Worm (Caenorhabditis elegans) whole organism, young adult: ENCODE measurements around the gene C05E4.7.

Experiments used
- B0019.2 ChIP-seq: fragments of 200-800 bp; sonication (Bioruptor generic); conservative IDR thresholded peaks from 2 replicates; pipeline ENCODE4 v1.3.6; 2022; ENCODE audit warnings: missing genetic modification reagents, missing genetic modification characterization, missing compliant biosample characterization
- B0336.3 ChIP-seq: fragments of 200-800 bp; sonication (Bioruptor generic); IDR thresholded peaks from 2 replicates; pipeline ENCODE4 v1.3.6; 2022; ENCODE audit warnings: missing genetic modification characterization, missing compliant biosample characterization
- C06A6.2 ChIP-seq: fragments of 200-800 bp; sonication (Bioruptor generic); conservative IDR thresholded peaks from 2 replicates; pipeline ENCODE4 v1.3.6; 2022; ENCODE audit warnings: missing genetic modification characterization, missing compliant biosample characterization
- F57A8.1 ChIP-seq: fragments of 200-800 bp; sonication (Bioruptor generic); optimal IDR thresholded peaks from 2 replicates; lab custom pipeline; 2018; ENCODE audit warnings: mild to moderate bottlenecking, missing genetic modification characterization, moderate library complexity, missing compliant biosample characterization
- Y53F4B.3 ChIP-seq: fragments of 200-800 bp; sonication (Bioruptor generic); IDR thresholded peaks from 2 replicates; pipeline ENCODE4 v1.3.6; 2022; ENCODE audit warnings: missing genetic modification reagents, missing genetic modification characterization, missing compliant biosample characterization
- ZK185.1 ChIP-seq: sonication (generic microtip); optimal IDR thresholded peaks from 2 replicates; lab custom pipeline; 2016; ENCODE audit warnings: mild to moderate bottlenecking, missing genetic modification characterization, missing compliant biosample characterization; ENCODE audit not compliant: poor library complexity, severe bottlenecking
- ama-1 ChIP-seq, 3 experiments: fragments of 150-350 bp in 1 of 3; sonication (generic microtip) in 2 of 3; optimal IDR thresholded peaks; 2 replicates each; lab custom pipeline; 2014 to 2018; ENCODE audit warnings: missing biosample characterization in 2 of 3, missing genetic modification characterization in 2 of 3, missing genetic modification reagents in 2 of 3
- aptf-3 ChIP-seq: fragments of 200-800 bp; sonication (Bioruptor generic); IDR thresholded peaks from 2 replicates; pipeline ENCODE4 v1.3.6; 2022; ENCODE audit warnings: missing genetic modification characterization, missing compliant biosample characterization
- attf-5 ChIP-seq: fragments of 200-800 bp; sonication (Bioruptor generic); optimal IDR thresholded peaks from 2 replicates; lab custom pipeline; 2018; ENCODE audit warnings: mild to moderate bottlenecking, missing genetic modification characterization, missing compliant biosample characterization
- ccch-3 ChIP-seq: fragments of 200-800 bp; sonication (Bioruptor generic); optimal IDR thresholded peaks from 2 replicates; lab custom pipeline; 2018; ENCODE audit warnings: mild to moderate bottlenecking, missing genetic modification characterization, missing compliant biosample characterization
- ceh-100 ChIP-seq: fragments of 200-800 bp; sonication (Bioruptor generic); IDR thresholded peaks from 2 replicates; pipeline ENCODE4 v1.3.6; 2022; ENCODE audit warnings: missing genetic modification reagents, missing genetic modification characterization, missing compliant biosample characterization
- ceh-27 ChIP-seq: fragments of 200-800 bp; sonication (Bioruptor generic); optimal IDR thresholded peaks from 2 replicates; lab custom pipeline; 2018; ENCODE audit warnings: mild to moderate bottlenecking, missing genetic modification characterization, moderate library complexity, missing compliant biosample characterization
- ceh-40 ChIP-seq: fragments of 200-800 bp; sonication (Bioruptor generic); IDR thresholded peaks from 2 replicates; pipeline ENCODE4 v1.3.6; 2022; ENCODE audit warnings: missing genetic modification characterization, missing compliant biosample characterization
- ceh-58 ChIP-seq: fragments of 200-800 bp; sonication (Bioruptor generic); IDR thresholded peaks from 2 replicates; pipeline ENCODE4 v1.3.6; 2022; ENCODE audit warnings: missing genetic modification characterization, missing compliant biosample characterization
- ceh-79 ChIP-seq: sonication (generic microtip); optimal IDR thresholded peaks from 2 replicates; lab custom pipeline; 2017; ENCODE audit warnings: mild to moderate bottlenecking, missing genetic modification characterization, missing compliant biosample characterization
- egl-44 ChIP-seq: fragments of 200-800 bp; sonication (Bioruptor generic); IDR thresholded peaks from 2 replicates; pipeline ENCODE4 v1.3.6; 2022; ENCODE audit warnings: missing genetic modification reagents, missing genetic modification characterization, missing compliant biosample characterization
- egrh-3 ChIP-seq: fragments of 200-800 bp; sonication (Bioruptor generic); IDR thresholded peaks from 2 replicates; pipeline ENCODE4 v1.3.6; 2022; ENCODE audit warnings: missing genetic modification reagents, missing genetic modification characterization, missing compliant biosample characterization
- gei-17 ChIP-seq: fragments of 200-800 bp; sonication (Bioruptor generic); optimal IDR thresholded peaks from 2 replicates; lab custom pipeline; 2018; ENCODE audit warnings: mild to moderate bottlenecking, missing genetic modification characterization, missing compliant biosample characterization
- hsf-1 ChIP-seq: fragments of 200-800 bp; sonication (Bioruptor generic); IDR thresholded peaks from 2 replicates; pipeline ENCODE4 v1.3.6; 2022; ENCODE audit warnings: missing genetic modification reagents, missing genetic modification characterization, missing compliant biosample characterization
- let-526 ChIP-seq: fragments of 200-800 bp; sonication (Bioruptor generic); IDR thresholded peaks from 2 replicates; pipeline ENCODE4 v1.3.6; 2022; ENCODE audit warnings: missing genetic modification reagents, missing genetic modification characterization, missing compliant biosample characterization
- lin-26 ChIP-seq: fragments of 200-800 bp; sonication (Bioruptor generic); IDR thresholded peaks from 2 replicates; pipeline ENCODE4 v1.3.6; 2022; ENCODE audit warnings: missing genetic modification reagents, missing genetic modification characterization, missing compliant biosample characterization
- lin-35 ChIP-seq, 3 experiments: fragments of 150-350 bp in 2 of 3; sonication (generic microtip) in 1 of 3; optimal IDR thresholded peaks; 2 replicates each; lab custom pipeline; 2014 to 2018; ENCODE audit warnings: missing biosample characterization in 3 of 3, missing genetic modification characterization in 3 of 3, missing genetic modification reagents in 3 of 3
- lin-40 ChIP-seq: sonication (generic microtip); optimal IDR thresholded peaks from 2 replicates; lab custom pipeline; 2016; ENCODE audit warnings: missing genetic modification characterization, mild to moderate bottlenecking, missing compliant biosample characterization, missing genotype, missing genetic modification reagents
- lsy-27 ChIP-seq: sonication (generic microtip); optimal IDR thresholded peaks from 2 replicates; lab custom pipeline; 2017; ENCODE audit warnings: missing genetic modification characterization, mild to moderate bottlenecking, missing compliant biosample characterization, antibody characterized with exemption, missing genotype, borderline replicate concordance; ENCODE audit not compliant: insufficient read depth
- madf-8 ChIP-seq: fragments of 200-800 bp; sonication (Bioruptor generic); conservative IDR thresholded peaks from 2 replicates; pipeline ENCODE4 v1.3.6; 2022; ENCODE audit warnings: missing genetic modification reagents, missing genetic modification characterization, missing compliant biosample characterization
- mcd-1 ChIP-seq: fragments of 200-800 bp; sonication (Bioruptor generic); IDR thresholded peaks from 2 replicates; pipeline ENCODE4 v1.3.6; 2022; ENCODE audit warnings: missing genetic modification reagents, missing genetic modification characterization, missing compliant biosample characterization
- mel-28 ChIP-seq: sonication (generic microtip); optimal IDR thresholded peaks from 2 replicates; lab custom pipeline; 2016; ENCODE audit warnings: borderline replicate concordance, mild to moderate bottlenecking, missing genetic modification characterization, missing compliant biosample characterization
- nfya-2 ChIP-seq: fragments of 200-800 bp; sonication (Bioruptor generic); IDR thresholded peaks from 2 replicates; pipeline ENCODE4 v1.3.6; 2022; ENCODE audit warnings: missing genetic modification reagents, missing genetic modification characterization, missing compliant biosample characterization
- nfyb-1 ChIP-seq: fragments of 200-800 bp; sonication (Bioruptor generic); IDR thresholded peaks from 2 replicates; pipeline ENCODE4 v1.3.6; 2022; ENCODE audit warnings: missing genetic modification reagents, missing genetic modification characterization, missing compliant biosample characterization
- nhr-90 ChIP-seq: sonication (generic microtip); optimal IDR thresholded peaks from 2 replicates; lab custom pipeline; 2016; ENCODE audit warnings: missing genotype, mild to moderate bottlenecking, missing genetic modification characterization, missing compliant biosample characterization
- pbrm-1 ChIP-seq: fragments of 200-800 bp; sonication (Bioruptor generic); IDR thresholded peaks from 2 replicates; pipeline ENCODE4 v1.3.6; 2022; ENCODE audit warnings: missing genetic modification reagents, missing genetic modification characterization, missing compliant biosample characterization
- repo-1 ChIP-seq: sonication (generic microtip); optimal IDR thresholded peaks from 2 replicates; lab custom pipeline; 2017; ENCODE audit warnings: mild to moderate bottlenecking, missing genetic modification characterization, missing compliant biosample characterization
- sdz-38 ChIP-seq: sonication (generic microtip); optimal IDR thresholded peaks from 2 replicates; lab custom pipeline; 2016; ENCODE audit warnings: missing genotype, missing genetic modification characterization, missing compliant biosample characterization
- snpc-3.4 ChIP-seq: sonication (generic microtip); optimal IDR thresholded peaks from 2 replicates; lab custom pipeline; 2017; ENCODE audit warnings: missing genetic modification characterization, mild to moderate bottlenecking, missing compliant biosample characterization, antibody characterized with exemption, moderate library complexity, missing genotype, missing genetic modification reagents
- somi-1 ChIP-seq: fragments of 200-800 bp; sonication (Bioruptor generic); optimal IDR thresholded peaks from 2 replicates; lab custom pipeline; 2018; ENCODE audit warnings: mild to moderate bottlenecking, missing genetic modification characterization, missing compliant biosample characterization
- tlf-1 ChIP-seq: fragments of 200-800 bp; sonication (Bioruptor generic); optimal IDR thresholded peaks from 2 replicates; lab custom pipeline; 2018; ENCODE audit warnings: mild to moderate bottlenecking, missing genetic modification characterization, missing compliant biosample characterization
- unc-62 ChIP-seq: fragments of 150-350 bp; optimal IDR thresholded peaks from 2 replicates; lab custom pipeline; 2014; ENCODE audit warnings: missing biosample characterization, missing genetic modification reagents, missing genetic modification characterization
- xnd-1 ChIP-seq: sonication (generic microtip); optimal IDR thresholded peaks from 2 replicates; lab custom pipeline; 2016; ENCODE audit warnings: missing genotype, missing genetic modification reagents, missing genetic modification characterization, missing compliant biosample characterization
- zfh-2 ChIP-seq: fragments of 200-800 bp; sonication (Bioruptor generic); conservative IDR thresholded peaks from 2 replicates; pipeline ENCODE4 v1.3.6; 2022; ENCODE audit warnings: missing genetic modification reagents, missing genetic modification characterization, missing compliant biosample characterization
- zim-3 ChIP-seq: sonication (generic microtip); optimal IDR thresholded peaks from 2 replicates; lab custom pipeline; 2017; ENCODE audit warnings: mild to moderate bottlenecking, missing genetic modification characterization, moderate library complexity, missing compliant biosample characterization
- ztf-18 ChIP-seq: sonication (generic microtip); optimal IDR thresholded peaks from 2 replicates; lab custom pipeline; 2016; ENCODE audit warnings: missing genotype, mild to moderate bottlenecking, missing genetic modification characterization, missing compliant biosample characterization
- ztf-28 ChIP-seq: fragments of 200-800 bp; sonication (Bioruptor generic); IDR thresholded peaks from 2 replicates; pipeline ENCODE4 v1.3.6; 2022; ENCODE audit warnings: missing genetic modification reagents, missing genetic modification characterization, missing compliant biosample characterization

C05E4.7 gene

DNA sequence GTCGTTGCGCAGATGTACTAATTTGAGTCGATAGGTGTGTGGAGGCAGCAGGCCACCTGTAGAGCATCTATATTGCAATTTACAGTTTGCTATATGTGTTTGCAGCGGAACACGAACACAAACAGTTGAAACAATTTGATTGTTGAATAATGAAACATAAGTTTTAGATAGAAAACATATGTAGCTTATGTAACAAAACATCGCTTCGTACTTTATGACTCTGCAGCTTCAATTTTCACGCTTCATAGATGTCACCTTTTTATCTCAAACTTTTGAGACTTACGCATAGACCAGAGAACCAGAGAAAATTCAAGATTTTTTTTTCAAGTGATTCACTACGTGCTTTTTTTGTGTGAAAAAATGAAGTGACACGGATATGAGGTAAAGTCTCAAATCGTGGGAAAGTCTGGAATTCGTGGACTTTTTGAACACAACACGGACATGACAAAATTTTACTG lies 18.0 kb upstream of the C05E4.7 start, which contains the start of gene fbxb-72 (continued):
- TF ChIP-seq ceh-79: no peak
- TF ChIP-seq F57A8.1 (GFP tag; lab: Kevin White, UChicago): peak; percentile 41
- peak; percentile 38; the same call in 1 of the 2 replicates for TF ChIP-seq mcd-1
- TF ChIP-seq, all 124 proteins: peak for 52

DNA sequence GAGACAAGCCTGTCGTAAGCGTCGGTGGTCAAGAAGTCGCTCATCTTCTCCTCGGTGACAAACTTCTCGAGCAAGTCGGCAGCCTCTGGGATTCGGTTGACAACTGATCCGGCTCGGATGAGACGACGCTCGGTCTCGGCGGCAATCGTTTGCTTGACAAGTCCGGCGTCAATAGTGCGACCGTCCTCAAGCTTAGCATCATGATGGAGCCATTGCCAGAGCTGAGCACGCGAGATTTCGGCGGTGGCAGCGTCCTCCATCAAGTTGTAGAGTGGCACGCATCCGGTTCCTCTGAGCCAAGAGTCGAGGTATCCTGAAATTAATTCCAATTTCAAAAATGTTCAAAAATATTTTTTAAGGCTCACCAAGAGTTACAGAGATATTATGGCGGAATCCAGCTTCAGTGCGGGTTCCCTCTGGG lies 17.4 kb upstream of the C05E4.7 start:
- TF ChIP-seq ztf-28 (GFP tag; lab: Robert Waterston, UW): peak; percentile 48; the same call in 1 of the 2 replicates
- peak; percentile 54 for TF ChIP-seq zim-3
- TF ChIP-seq unc-62 (GFP tag; lab: Kevin White, UChicago): no peak
- no peak for TF ChIP-seq lsy-27 (tag; lab: Kevin White, UChicago)
- TF ChIP-seq hsf-1: no peak; the same call in 1 of the 2 replicates
- TF ChIP-seq B0336.3 (GFP tag; lab: Robert Waterston, UW): peak; percentile 6
- TF ChIP-seq repo-1 (tag; lab: Kevin White, UChicago): peak; percentile 61
- TF ChIP-seq lin-35 (GFP tag; optimal IDR thresholded peaks at IDR 0.05; lab: Kevin White, UChicago): peak in 1 of 3 experiments; percentile 43
- TF ChIP-seq Y53F4B.3 (GFP tag; lab: Robert Waterston, UW): 0 out of 2 replicates have a peak, but pooled peaks have one; percentile 6
- TF ChIP-seq nfyb-1 (GFP tag; lab: Robert Waterston, UW): no peak
- TF ChIP-seq nhr-90 (tag; lab: Kevin White, UChicago): peak; percentile 18
- peak; percentile 60 for TF ChIP-seq lin-26 (GFP tag; lab: Robert Waterston, UW)
- peak; percentile 62; the same call in 1 of the 2 replicates for TF ChIP-seq egrh-3
- peak; percentile 28 for TF ChIP-seq ccch-3 (GFP tag; lab: Kevin White, UChicago)
- TF ChIP-seq B0019.2 (GFP tag; lab: Robert Waterston, UW): no peak
- peak; percentile 75 for TF ChIP-seq zfh-2
- TF ChIP-seq F57A8.1 (GFP tag; lab: Kevin White, UChicago): no peak
- TF ChIP-seq snpc-3.4 (tag; lab: Kevin White, UChicago): peak; percentile 22

DNA sequence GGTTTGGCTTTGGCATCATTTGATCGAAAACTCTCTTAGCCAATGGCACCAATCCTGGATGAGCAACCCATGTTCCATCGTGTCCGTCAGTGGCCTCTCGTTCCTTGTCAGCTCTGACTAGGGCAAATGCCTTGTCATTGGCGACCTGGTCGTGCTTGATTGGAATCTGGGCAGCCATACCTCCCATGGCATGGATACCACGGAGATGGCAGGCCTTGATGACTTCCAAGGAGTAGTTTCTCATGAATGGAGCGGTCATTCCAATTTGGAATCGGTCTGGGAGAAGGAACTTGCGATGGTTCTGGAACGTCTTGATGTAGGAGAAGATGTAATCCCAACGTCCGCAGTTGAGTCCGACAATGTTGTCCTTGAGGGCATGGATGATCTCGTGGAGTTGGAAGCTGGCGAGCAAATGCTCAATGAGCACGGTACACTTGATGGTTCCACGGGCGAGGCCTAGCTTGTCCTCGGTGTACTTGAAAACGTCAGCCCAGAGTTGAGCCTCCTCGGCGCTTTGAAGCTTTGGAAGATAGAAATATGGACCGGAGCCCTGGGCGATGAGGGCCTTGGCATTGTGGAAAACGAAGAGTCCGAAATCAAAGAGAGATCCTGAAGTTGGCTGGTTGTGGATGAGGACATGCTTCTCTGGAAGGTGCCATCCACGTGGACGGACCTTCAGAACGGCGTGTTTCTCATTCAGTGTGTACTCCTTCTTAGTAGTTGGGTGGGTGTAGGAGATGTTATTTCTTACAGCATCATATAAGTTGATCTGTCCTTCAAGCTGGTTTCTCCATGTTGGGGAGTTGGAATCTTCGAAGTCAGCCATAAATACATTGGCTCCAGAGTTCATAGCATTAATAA lies 16.7 kb upstream of the C05E4.7 start:
- TF ChIP-seq nfyb-1 (GFP tag; lab: Robert Waterston, UW) (0 out of 2 replicates have a peak, but pooled peaks have one; percentile 14), ccch-3 (GFP tag; lab: Kevin White, UChicago) (no peak), madf-8 (no peak), ceh-27 (GFP tag; lab: Kevin White, UChicago) (no peak), somi-1 (GFP tag; lab: Kevin White, UChicago) (peak; percentile 18), lin-40 (no peak), let-526 (GFP tag; lab: Robert Waterston, UW) (no peak), nfya-2 (GFP tag; lab: Robert Waterston, UW) (no peak), aptf-3 (GFP tag; lab: Robert Waterston, UW) (no peak), ceh-79 (no peak), egl-44 (GFP tag; lab: Robert Waterston, UW) (peak; percentile 25), ceh-58 (GFP tag; lab: Robert Waterston, UW) (0 out of 2 replicates have a peak, but pooled peaks have one; percentile 16), ama-1 (optimal IDR thresholded peaks at IDR 0.05; lab: Kevin White, UChicago) (peak; percentile 88), ama-1 (GFP tag; optimal IDR thresholded peaks at IDR 0.05; lab: Kevin White, UChicago) (peak in 1 of 2 experiments; percentile 12), nhr-90 (tag; lab: Kevin White, UChicago) (no peak), tlf-1 (GFP tag; lab: Kevin White, UChicago) (peak; percentile 9), ZK185.1 (tag; lab: Kevin White, UChicago) (peak; percentile 67), sdz-38 (tag; lab: Kevin White, UChicago) (no peak), ceh-40 (GFP tag; lab: Robert Waterston, UW) (0 out of 2 replicates have a peak, but pooled peaks have one; percentile 5), pbrm-1 (GFP tag; lab: Robert Waterston, UW) (no peak), B0336.3 (GFP tag; lab: Robert Waterston, UW) (peak; percentile 6), mel-28 (tag; lab: Kevin White, UChicago) (no peak), ceh-100 (GFP tag; lab: Robert Waterston, UW) (no peak), xnd-1 (tag; lab: Kevin White, UChicago) (no peak), gei-17 (GFP tag; lab: Kevin White, UChicago) (no peak), C06A6.2 (GFP tag; lab: Robert Waterston, UW) (no peak; the same call in 1 of the 2 replicates), ztf-18 (tag; lab: Kevin White, UChicago) (no peak), attf-5 (no peak)
